Worm (Caenorhabditis elegans): ENCODE measurements around the gene F21D5.3.

DNA sequence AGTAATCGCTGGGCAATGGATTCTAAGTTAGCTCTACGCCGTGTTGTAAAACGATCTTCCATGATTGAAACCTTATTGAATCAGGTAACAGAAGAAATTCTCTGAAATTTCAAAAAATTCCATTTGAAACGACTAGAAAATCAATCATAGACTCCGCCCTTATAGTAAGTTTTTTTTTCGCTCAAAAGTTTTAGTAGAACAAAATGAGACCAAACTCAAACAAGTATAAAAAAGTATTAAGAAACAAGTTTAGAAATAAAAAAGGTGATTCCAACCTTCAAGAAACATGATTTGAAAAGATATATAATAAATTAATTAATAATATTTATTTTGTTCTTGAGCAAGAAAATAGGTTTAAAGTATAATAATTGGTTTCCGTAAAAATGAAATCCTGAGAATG lies 47.4 kb downstream of the F21D5.3 start, which contains the start of gene C33D9.6:
- no peak for TF ChIP-seq ZK546.5 (tag; optimal IDR thresholded peaks at IDR 0.05)
- TF ChIP-seq unc-62 (GFP tag; optimal IDR thresholded peaks at IDR 0.05) = no peak
- no peak for TF ChIP-seq unc-39 (tag; optimal IDR thresholded peaks at IDR 0.05)
- no peak for TF ChIP-seq ceh-82 (tag; optimal IDR thresholded peaks at IDR 0.05)
- no peak for TF ChIP-seq mdl-1 (tag; optimal IDR thresholded peaks at IDR 0.05)
- no peak for TF ChIP-seq nhr-76 (tag; optimal IDR thresholded peaks at IDR 0.05)
- TF ChIP-seq ztf-4 (tag; optimal IDR thresholded peaks at IDR 0.05) = no peak
- TF ChIP-seq pha-4 (tag; optimal IDR thresholded peaks at IDR 0.05) = no peak
- no peak for TF ChIP-seq lin-15B (tag; optimal IDR thresholded peaks at IDR 0.05)
- no peak for TF ChIP-seq fos-1 (tag; optimal IDR thresholded peaks at IDR 0.05)
- no peak for TF ChIP-seq nhr-11 (tag; optimal IDR thresholded peaks at IDR 0.05)
- no peak for TF ChIP-seq aly-2 (tag; optimal IDR thresholded peaks at IDR 0.05)
- no peak for TF ChIP-seq fkh-10 (GFP tag; optimal IDR thresholded peaks at IDR 0.05)
- no peak for TF ChIP-seq ama-1 (optimal IDR thresholded peaks at IDR 0.05)

Data from whole organism, L3 larva.